Worm (Caenorhabditis elegans): ENCODE data around the gene K07G6.1.
"Not testable (repeated sequence)": the region's sequence is repeated elsewhere in the genome, so short reads cannot be mapped to it uniquely, and the experiment has no call there.

K07G6.1 gene

ce11 chrII:1763072-1763471 lies 21.7 kb downstream of the K07G6.1 start, which contains the start of gene math-28:
math-28 (plus strand) TSS chrII:1763372.
- no peak for TF ChIP-seq ceh-100 (GFP tag; IDR thresholded peaks at IDR 0.05)
- TF ChIP-seq T26A5.8 (tag; optimal IDR thresholded peaks at IDR 0.05) = no peak
- TF ChIP-seq cebp-2 (GFP tag; IDR thresholded peaks at IDR 0.05) = no peak
- no peak for TF ChIP-seq mcd-1 (GFP tag; IDR thresholded peaks at IDR 0.05)
- no peak for TF ChIP-seq madf-3 (GFP tag; IDR thresholded peaks at IDR 0.05)
- TF ChIP-seq athp-1 (tag; optimal IDR thresholded peaks at IDR 0.05) = no peak
- TF ChIP-seq hsf-1 (GFP tag; IDR thresholded peaks at IDR 0.05) = no peak
- TF ChIP-seq Y79H2A.3 (GFP tag; conservative IDR thresholded peaks at IDR 0.05) = no peak
- TF ChIP-seq lin-26 (GFP tag; IDR thresholded peaks at IDR 0.05) = no peak
- no peak for TF ChIP-seq madf-8 (GFP tag; conservative IDR thresholded peaks at IDR 0.05)
- no peak for TF ChIP-seq nhr-27 (tag; optimal IDR thresholded peaks at IDR 0.05)
- TF ChIP-seq sdz-38 (tag; optimal IDR thresholded peaks at IDR 0.05) = no peak
- no peak for TF ChIP-seq nfyb-1 (GFP tag; IDR thresholded peaks at IDR 0.05)
- TF ChIP-seq tbp1 (GFP tag; optimal IDR thresholded peaks at IDR 0.05) = no peak
- TF ChIP-seq B0019.2 (GFP tag; conservative IDR thresholded peaks at IDR 0.05) = no peak
- no peak for TF ChIP-seq F57A8.1 (GFP tag; optimal IDR thresholded peaks at IDR 0.05)
- no peak for TF ChIP-seq lir-1 (GFP tag; conservative IDR thresholded peaks at IDR 0.05)
- no peak for TF ChIP-seq ceh-40 (GFP tag; IDR thresholded peaks at IDR 0.05)
- TF ChIP-seq sptf-2 (GFP tag; optimal IDR thresholded peaks at IDR 0.05) = no peak
- no peak for TF ChIP-seq lin-40 (tag; optimal IDR thresholded peaks at IDR 0.05)

DNA sequence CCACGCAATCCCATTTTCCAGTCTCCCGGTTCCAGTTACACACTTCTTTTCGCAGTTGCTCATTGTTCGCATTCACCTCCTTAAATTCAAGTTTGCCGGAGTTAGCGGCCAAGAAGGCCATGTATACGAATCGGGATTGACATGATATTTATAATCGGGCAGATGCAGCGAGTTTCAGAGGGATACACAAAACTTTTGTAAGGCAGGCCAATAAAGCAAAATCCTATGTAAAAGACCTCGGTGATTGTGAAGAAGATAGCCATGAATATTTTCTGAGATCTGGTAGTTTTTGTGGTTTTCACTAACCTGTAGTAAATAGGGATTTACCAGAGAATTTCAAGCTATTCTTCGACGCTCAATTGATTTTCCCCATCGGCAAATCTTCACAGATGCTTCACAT lies 25.4 kb downstream of the K07G6.1 start:
- TF ChIP-seq ztf-22 (GFP tag; optimal IDR thresholded peaks at IDR 0.05) = no peak
- no peak for TF ChIP-seq D2030.7 (GFP tag; IDR thresholded peaks at IDR 0.05)
- no peak for TF ChIP-seq zim-3 (tag; optimal IDR thresholded peaks at IDR 0.05)
- TF ChIP-seq aptf-2 (GFP tag; conservative IDR thresholded peaks at IDR 0.05) = no peak
- no peak for TF ChIP-seq unc-62 (GFP tag; optimal IDR thresholded peaks at IDR 0.05)
- TF ChIP-seq snpc-1.1 (tag; optimal IDR thresholded peaks at IDR 0.05; ENCODE audit: insufficient read depth) = no peak
- no peak for TF ChIP-seq ztf-18 (tag; optimal IDR thresholded peaks at IDR 0.05)
- TF ChIP-seq hmg-1.2 (GFP tag; IDR thresholded peaks at IDR 0.05) = no peak
- TF ChIP-seq dpl-1 (GFP tag; optimal IDR thresholded peaks at IDR 0.05) = no peak
- TF ChIP-seq somi-1 (GFP tag; optimal IDR thresholded peaks at IDR 0.05) = no peak
- no peak for TF ChIP-seq unc-130 (GFP tag; optimal IDR thresholded peaks at IDR 0.05)
- no peak for TF ChIP-seq F55B11.4 (tag; optimal IDR thresholded peaks at IDR 0.05; ENCODE audit: borderline replicate concordance, insufficient read depth)
- no peak for TF ChIP-seq hlh-26 (GFP tag; conservative IDR thresholded peaks at IDR 0.05)

ce11 chrII:1767458-1767857 lies 26.1 kb downstream of the K07G6.1 start:
- peak; percentile 36 for TF ChIP-seq nhr-80 (tag; optimal IDR thresholded peaks at IDR 0.05)
- 0 out of 2 replicates have a peak, but pooled peaks have one; percentile 14 for TF ChIP-seq dox-1 (GFP tag; IDR thresholded peaks at IDR 0.05)

DNA sequence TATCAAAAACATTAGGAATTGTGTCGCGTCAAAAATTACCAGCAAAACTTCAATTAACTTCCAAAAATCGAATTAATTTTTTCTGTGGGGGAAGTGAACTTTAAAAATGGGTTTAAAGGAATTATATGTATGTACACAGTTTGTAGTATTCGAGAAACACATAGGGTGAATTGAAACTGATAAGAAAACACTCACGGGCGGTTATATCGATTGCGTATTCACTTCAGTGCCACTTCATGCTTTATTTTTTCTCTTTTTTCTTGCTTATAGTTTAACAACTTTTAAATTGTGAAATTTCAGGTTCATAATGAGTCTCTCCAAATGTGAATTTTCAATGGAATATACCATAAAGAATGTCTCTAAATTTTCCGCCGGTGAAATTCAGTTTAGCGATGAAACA lies 30.0 kb downstream of the K07G6.1 start, which contains the start of gene math-26:
math-26 (plus strand) TSS at position 301 of the 400 bp plus-strand sequence.
- not testable (repeated sequence) for TF ChIP-seq C06A6.2 (GFP tag; conservative IDR thresholded peaks at IDR 0.05); ceh-27 (GFP tag; optimal IDR thresholded peaks at IDR 0.05); B0019.2 (GFP tag; conservative IDR thresholded peaks at IDR 0.05)
